Worm (Caenorhabditis elegans) whole organism, midembryonic: ENCODE results near the gene Y62E10A.3.

ENCODE experiments used
- cog-1 ChIP-seq: sonication (generic microtip); optimal IDR thresholded peaks from 2 replicates; lab custom pipeline; 2016; ENCODE audit warnings: missing genetic modification characterization, missing compliant biosample characterization
- flt-1 ChIP-seq: fragments of 200-800 bp; sonication (Bioruptor generic); IDR thresholded peaks from 2 replicates; pipeline ENCODE4 v1.3.6; 2022; ENCODE audit warnings: missing genetic modification characterization, missing compliant biosample characterization
- med-1 ChIP-seq: sonication (generic microtip); optimal IDR thresholded peaks from 2 replicates; lab custom pipeline; 2017; ENCODE audit warnings: missing genetic modification characterization, mild to moderate bottlenecking, missing compliant biosample characterization, antibody characterized with exemption, missing genetic modification reagents; ENCODE audit not compliant: insufficient read depth
- ref-1 ChIP-seq: fragments of 200-800 bp; sonication (Bioruptor generic); conservative IDR thresholded peaks from 2 replicates; pipeline ENCODE4 v1.3.6; 2022; ENCODE audit warnings: missing genetic modification reagents, missing genetic modification characterization, missing compliant biosample characterization
- ztf-23 ChIP-seq: fragments of 200-800 bp; sonication (Bioruptor generic); IDR thresholded peaks from 2 replicates; pipeline ENCODE4 v1.3.6; 2022; ENCODE audit warnings: missing genetic modification reagents, missing genetic modification characterization, missing compliant biosample characterization

- TF ChIP-seq flt-1 (no peak), ref-1 (GFP tag; lab: Robert Waterston, UW) (no peak), med-1 (GFP tag; lab: Kevin White, UChicago) (no peak), ztf-23 (GFP tag; lab: Robert Waterston, UW) (no peak), cog-1 (tag; lab: Kevin White, UChicago) (no peak)
Measured at ce11 chrIV:13342555-13342954, 17.5 kb downstream of the Y62E10A.3 start, which contains the start of gene W02A2.5.
